ENCODE assay signal across 1 fruit fly cellular context in the genomic region with DNA sequence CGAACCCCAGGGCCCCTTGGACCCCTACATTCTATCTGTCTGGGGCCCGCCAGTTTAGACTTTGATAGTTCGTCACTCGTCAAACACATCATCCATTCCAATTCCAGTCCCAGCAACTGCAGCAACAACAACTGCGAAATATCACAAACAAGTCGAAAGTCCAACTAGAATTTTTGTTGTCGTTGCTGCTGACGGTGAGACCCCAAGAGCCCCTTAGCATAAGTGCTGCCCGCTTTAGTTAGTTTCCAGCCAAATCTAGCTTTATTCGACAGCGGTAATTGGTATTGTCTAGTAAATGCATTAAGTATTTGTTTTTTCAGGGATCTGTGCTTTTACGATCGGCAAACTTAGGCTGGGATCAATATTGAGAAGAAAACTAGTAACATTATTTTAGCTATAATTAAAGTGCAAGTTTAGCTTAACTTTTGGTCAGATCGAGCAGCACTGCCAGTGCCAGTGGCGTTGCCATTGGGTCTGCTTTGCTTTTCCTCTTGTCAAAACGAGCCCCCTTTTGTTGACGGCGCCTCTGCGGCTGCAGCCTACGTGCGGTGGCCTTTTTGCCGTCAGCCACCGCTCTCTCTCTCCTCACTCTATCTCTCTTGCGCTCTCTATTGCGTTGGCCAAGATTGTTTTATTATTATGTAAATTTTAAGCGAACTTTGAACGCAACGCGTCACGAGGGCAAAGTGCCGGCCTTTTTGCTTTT.
TF ChIP-seq lines count a peak whose summit lies in the region.

No protein-coding gene starts in this region.

TF ChIP-seq in whole organism, embryonic, 481 proteins besides CTCF, POLR2A, EP300 and RAD21 (continued from another document):
- TF ChIP-seq caup (GFP tag; optimal IDR thresholded peaks at IDR 0.05; lab: Kevin White, UChicago; ENCODE audit: severe bottlenecking) (peak; percentile 81), Dbx (GFP tag; IDR thresholded peaks at IDR 0.05; lab: Robert Waterston, UW) (peak; percentile 91), CG12659 (GFP tag; optimal IDR thresholded peaks at IDR 0.05; lab: Kevin White, UChicago) (peak; percentile 92), CG8478 (optimal IDR thresholded peaks at IDR 0.05; lab: Kevin White, UChicago) (no peak), CG8765 (GFP tag; IDR thresholded peaks at IDR 0.05; lab: Robert Waterston, UW) (peak; percentile 65; the same call in 1 of the 2 replicates), CG2678 (tag; optimal IDR thresholded peaks at IDR 0.05; lab: Kevin White, UChicago) (peak; percentile 92), hth (optimal IDR thresholded peaks at IDR 0.05; lab: Kevin White, UChicago) (no peak), cwo (GFP tag; optimal IDR thresholded peaks at IDR 0.05; lab: Kevin White, UChicago) (peak; percentile 88), dati (GFP tag; IDR thresholded peaks at IDR 0.05; lab: Robert Waterston, UW) (peak; percentile 75), gt (GFP tag; IDR thresholded peaks at IDR 0.05; lab: Robert Waterston, UW) (peak; percentile 79), jumu (GFP tag; optimal IDR thresholded peaks at IDR 0.05; lab: Kevin White, UChicago) (peak; percentile 93), CG34422 (GFP tag; IDR thresholded peaks at IDR 0.05; lab: Robert Waterston, UW) (peak; percentile 89; the same call in 2 of the 3 replicates), Doc2 (GFP tag; IDR thresholded peaks at IDR 0.05; lab: Robert Waterston, UW) (peak; percentile 61; the same call in 1 of the 2 replicates), mam (GFP tag; optimal IDR thresholded peaks at IDR 0.05; lab: Kevin White, UChicago) (peak; percentile 97), mld (GFP tag; IDR thresholded peaks at IDR 0.05; lab: Robert Waterston, UW; ENCODE audit: partially characterized antibody) (no peak), CG1792 (GFP tag; optimal IDR thresholded peaks at IDR 0.05; lab: Kevin White, UChicago) (peak; percentile 90), scrt (GFP tag; optimal IDR thresholded peaks at IDR 0.05; lab: Kevin White, UChicago) (peak; percentile 76), TFAM (GFP tag; optimal IDR thresholded peaks at IDR 0.05; lab: Kevin White, UChicago) (peak; percentile 36), abd-A (tag; optimal IDR thresholded peaks at IDR 0.05; lab: Kevin White, UChicago) (peak; percentile 51)
